Worm (Caenorhabditis elegans): Measurements from ENCODE around the gene lys-1.

The lys-1 gene

DNA sequence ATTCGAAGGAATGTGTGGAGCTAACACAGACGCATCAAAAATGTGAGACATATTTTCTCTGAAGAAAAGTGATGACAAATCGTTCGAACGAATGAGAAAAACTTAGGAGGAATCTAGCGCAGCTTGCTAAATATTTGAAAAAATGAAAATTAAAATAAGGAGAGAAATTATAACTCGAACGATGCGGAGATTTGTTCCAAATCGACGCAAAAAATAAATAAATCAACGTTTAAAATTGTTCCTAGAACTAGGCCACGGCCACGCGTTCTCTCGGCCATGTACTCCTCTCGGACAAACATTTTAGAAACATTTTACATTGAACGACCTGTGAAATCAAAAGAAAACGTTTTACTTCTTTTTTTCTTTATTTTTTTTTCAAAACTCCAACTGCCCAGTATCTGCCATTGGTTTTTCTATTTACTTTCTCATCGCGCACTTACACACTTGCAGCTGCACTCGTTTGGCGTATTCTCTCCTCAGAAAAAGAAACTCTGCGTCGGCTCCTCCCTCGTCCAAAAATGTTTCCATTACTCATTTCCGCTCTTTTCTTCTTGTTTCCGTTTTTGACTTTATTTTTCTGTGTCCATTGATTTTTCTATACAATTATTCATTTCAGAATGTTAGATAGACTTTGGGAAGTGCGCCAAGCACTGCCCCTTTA, 42.5 kb downstream of the lys-1 start, which contains the start of the genes gna-1 and B0024.13:
TSS of gene gna-1 (minus strand) at position 51 of the 661 bp plus-strand sequence.
TSS of gene B0024.13 (plus strand) at position 611 of the 661 bp plus-strand sequence.
- TF ChIP-seq gei-8 (GFP tag; optimal IDR thresholded peaks at IDR 0.05) (no peak), T26A8.4 (GFP tag; IDR thresholded peaks at IDR 0.05) (no peak), R02D3.7 (tag; optimal IDR thresholded peaks at IDR 0.05) (no peak), zip-11 (GFP tag; IDR thresholded peaks at IDR 0.05) (no peak), arid-1 (GFP tag; conservative IDR thresholded peaks at IDR 0.05) (no peak), mxl-3 (GFP tag; optimal IDR thresholded peaks at IDR 0.05) (no peak), snpc-4 (tag; optimal IDR thresholded peaks at IDR 0.05) (no peak), F49E8.2 (tag; optimal IDR thresholded peaks at IDR 0.05; ENCODE audit: borderline replicate concordance) (no peak), spr-3 (GFP tag; optimal IDR thresholded peaks at IDR 0.05) (no peak), ceh-62 (tag; optimal IDR thresholded peaks at IDR 0.05) (no peak), daf-8 (GFP tag; IDR thresholded peaks at IDR 0.05) (no peak), daf-12 (tag; optimal IDR thresholded peaks at IDR 0.05) (no peak), hlh-30 (tag; optimal IDR thresholded peaks at IDR 0.05; ENCODE audit: insufficient read depth) (no peak), aha-1 (tag) (no peak), mdt-29 (GFP tag; IDR thresholded peaks at IDR 0.05) (no peak), ceh-82 (tag; optimal IDR thresholded peaks at IDR 0.05) (no peak), nhr-28 (tag; optimal IDR thresholded peaks at IDR 0.05) (no peak), nhr-48 (tag; optimal IDR thresholded peaks at IDR 0.05) (no peak), ztf-11 (tag; optimal IDR thresholded peaks at IDR 0.05) (no peak), daf-19 (GFP tag; conservative IDR thresholded peaks at IDR 0.05) (no peak), Y105C5A.15 (GFP tag; IDR thresholded peaks at IDR 0.05) (no peak), ztf-7 (tag; optimal IDR thresholded peaks at IDR 0.05) (no peak), D1046.2 (GFP tag; IDR thresholded peaks at IDR 0.05) (no peak), ama-1 (optimal IDR thresholded peaks at IDR 0.05) (no peak), T20F7.1 (GFP tag; optimal IDR thresholded peaks at IDR 0.05) (no peak), ceh-44 (GFP tag; IDR thresholded peaks at IDR 0.05) (0 out of 2 replicates have a peak, but pooled peaks have one; percentile 45), lin-15B (tag; optimal IDR thresholded peaks at IDR 0.05) (no peak), F44E2.7 (GFP tag; IDR thresholded peaks at IDR 0.05) (no peak), skn-1 (tag; optimal IDR thresholded peaks at IDR 0.05) (no peak), unc-130 (GFP tag; optimal IDR thresholded peaks at IDR 0.05) (peak; percentile 87), dmd-9 (GFP tag; IDR thresholded peaks at IDR 0.05) (0 out of 2 replicates have a peak, but pooled peaks have one; percentile 49), snpc-1.2 (GFP tag; IDR thresholded peaks at IDR 0.05) (no peak), zfp-2 (tag; optimal IDR thresholded peaks at IDR 0.05) (no peak), unc-39 (tag; optimal IDR thresholded peaks at IDR 0.05) (no peak), lin-1 (GFP tag; IDR thresholded peaks at IDR 0.05) (no peak), mes-2 (tag; optimal IDR thresholded peaks at IDR 0.05; ENCODE audit: poor library complexity, severe bottlenecking) (peak; percentile 98), lin-29 (GFP tag; IDR thresholded peaks at IDR 0.05) (no peak), pqm-1 (tag; optimal IDR thresholded peaks at IDR 0.05) (no peak), madf-9 (GFP tag; conservative IDR thresholded peaks at IDR 0.05) (no peak), lir-3 (tag; optimal IDR thresholded peaks at IDR 0.05) (no peak), egl-43 (GFP tag; IDR thresholded peaks at IDR 0.05) (no peak), lsy-2 (tag; optimal IDR thresholded peaks at IDR 0.05) (no peak), nhr-10 (tag; optimal IDR thresholded peaks at IDR 0.05) (no peak), jun-1 (tag; optimal IDR thresholded peaks at IDR 0.05) (no peak), lin-39 (tag; optimal IDR thresholded peaks at IDR 0.05) (no peak), ceh-28 (tag; optimal IDR thresholded peaks at IDR 0.05) (no peak), zag-1 (tag; optimal IDR thresholded peaks at IDR 0.05) (no peak), nhr-76 (tag; optimal IDR thresholded peaks at IDR 0.05) (no peak), vab-7 (GFP tag; IDR thresholded peaks at IDR 0.05) (no peak), attf-4 (tag; optimal IDR thresholded peaks at IDR 0.05) (no peak), saeg-2 (GFP tag; IDR thresholded peaks at IDR 0.05) (no peak), daf-16 (GFP tag; optimal IDR thresholded peaks at IDR 0.05) (no peak), daf-16 (tag; optimal IDR thresholded peaks at IDR 0.05) (no peak)
